Worm (Caenorhabditis elegans): ENCODE measurements around the gene map-1.

DNA sequence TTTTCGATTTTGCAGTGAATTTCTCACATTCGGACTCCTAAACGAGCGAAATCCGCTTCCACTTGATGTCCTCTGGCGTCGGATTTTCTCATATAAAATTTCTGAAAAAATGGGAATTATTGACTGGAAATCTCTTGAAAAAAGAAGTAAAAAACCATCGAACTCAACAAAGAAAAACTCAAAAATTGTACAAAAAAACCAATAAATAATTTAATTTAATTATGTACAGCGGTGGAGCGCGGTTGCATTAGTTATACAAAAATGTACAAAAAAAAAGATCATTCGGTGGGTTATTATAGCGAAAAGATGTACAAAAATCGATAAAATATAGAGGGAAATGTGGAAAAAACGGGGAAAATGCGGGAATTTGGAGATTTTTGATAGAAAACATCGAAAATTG lies 36.0 kb upstream of the map-1 start, which contains the start of gene Y37E11AM.4:
- TF ChIP-seq alr-1 (tag; optimal IDR thresholded peaks at IDR 0.05) (no peak), aly-2 (tag; optimal IDR thresholded peaks at IDR 0.05) (no peak), lsy-2 (tag; optimal IDR thresholded peaks at IDR 0.05) (no peak), lin-11 (tag; optimal IDR thresholded peaks at IDR 0.05) (no peak), ztf-4 (tag; optimal IDR thresholded peaks at IDR 0.05) (no peak), C34F6.9 (tag; optimal IDR thresholded peaks at IDR 0.05) (no peak), nhr-237 (tag; optimal IDR thresholded peaks at IDR 0.05) (no peak), sma-3 (GFP tag; optimal IDR thresholded peaks at IDR 0.05) (no peak), lin-13 (GFP tag; optimal IDR thresholded peaks at IDR 0.05) (no peak), egl-27 (tag; optimal IDR thresholded peaks at IDR 0.05) (no peak), ceh-82 (tag; optimal IDR thresholded peaks at IDR 0.05) (no peak), ZK546.5 (tag; optimal IDR thresholded peaks at IDR 0.05) (no peak), lin-39 (tag; optimal IDR thresholded peaks at IDR 0.05) (no peak)

Measured in whole organism, L2 larva.